Fruit fly (Drosophila melanogaster) whole organism, pupa: Measurements from ENCODE around the gene CG5953.

Experiments
- CG32121 ChIP-seq: fragments of 200-800 bp; sonication (Bioruptor generic); IDR thresholded peaks from 2 replicates; pipeline ENCODE4 v1.3.6; 2022; ENCODE audit warnings: missing biosample characterization, missing genetic modification characterization
- Pif1B ChIP-seq: fragments of 200-800 bp; sonication (Bioruptor generic); optimal IDR thresholded peaks from 3 replicates; lab custom pipeline; 2016; ENCODE audit warnings: missing biosample characterization, missing genetic modification characterization

- TF ChIP-seq Pif1B (GFP tag; lab: Kevin White, UChicago) (no peak), CG32121 (GFP tag; lab: Robert Waterston, UW) (no peak)
Measured at dm6 chr2L:16487571-16488276, 45.0 kb downstream of the CG5953 start, which contains the start of gene Nepl8.
